Worm (Caenorhabditis elegans) whole organism, early embryonic: ENCODE data around the gene Y6G8.8.
"Not testable (repeated sequence)": the region's sequence is repeated elsewhere in the genome, so short reads cannot be mapped to it uniquely, and the experiment has no call there.

Experiments
- B0310.2 ChIP-seq: sonication (generic microtip); optimal IDR thresholded peaks from 2 replicates; lab custom pipeline; 2016; ENCODE audit warnings: mild to moderate bottlenecking, missing genetic modification characterization, missing compliant biosample characterization
- F13C5.2 ChIP-seq: sonication (generic microtip); optimal IDR thresholded peaks from 2 replicates; lab custom pipeline; 2017; ENCODE audit warnings: mild to moderate bottlenecking, missing genetic modification characterization, inconsistent platforms, missing compliant biosample characterization
- aly-1 ChIP-seq: sonication (generic microtip); optimal IDR thresholded peaks from 2 replicates; lab custom pipeline; 2016; ENCODE audit warnings: missing genetic modification characterization, missing compliant biosample characterization
- ama-1 ChIP-seq: fragments of 150-350 bp; optimal IDR thresholded peaks from 2 replicates; lab custom pipeline; 2014
- ceh-13 ChIP-seq: fragments of 200-800 bp; sonication (Bioruptor generic); optimal IDR thresholded peaks from 2 replicates; lab custom pipeline; 2018; ENCODE audit warnings: mild to moderate bottlenecking, missing genetic modification characterization, missing compliant biosample characterization
- ceh-36 ChIP-seq: sonication (generic microtip); optimal IDR thresholded peaks from 2 replicates; lab custom pipeline; 2016; ENCODE audit warnings: missing genetic modification characterization, inconsistent platforms, missing compliant biosample characterization
- ets-7 ChIP-seq: sonication (generic microtip); optimal IDR thresholded peaks from 2 replicates; lab custom pipeline; 2016; ENCODE audit warnings: missing genotype, missing genetic modification characterization, missing compliant biosample characterization
- flt-1 ChIP-seq: fragments of 200-800 bp; sonication (Bioruptor generic); IDR thresholded peaks from 2 replicates; pipeline ENCODE4 v1.3.6; 2022; ENCODE audit warnings: missing genetic modification characterization, missing compliant biosample characterization
- hmbx-1 ChIP-seq: sonication (generic microtip); optimal IDR thresholded peaks from 2 replicates; lab custom pipeline; 2016; ENCODE audit warnings: mild to moderate bottlenecking, missing genetic modification characterization, missing compliant biosample characterization
- hmg-4 ChIP-seq: fragments of 200-800 bp; sonication (Bioruptor generic); optimal IDR thresholded peaks from 2 replicates; lab custom pipeline; 2018; ENCODE audit warnings: mild to moderate bottlenecking, missing genetic modification characterization, missing compliant biosample characterization
- hnd-1 ChIP-seq: sonication (generic microtip); optimal IDR thresholded peaks from 2 replicates; lab custom pipeline; 2016; ENCODE audit warnings: missing genetic modification characterization, missing compliant biosample characterization
- pes-1 ChIP-seq: fragments of 200-800 bp; sonication (Bioruptor generic); IDR thresholded peaks from 2 replicates; pipeline ENCODE4 v1.3.6; 2022; ENCODE audit warnings: missing genetic modification reagents, missing genetic modification characterization, missing compliant biosample characterization
- scrt-1 ChIP-seq: fragments of 200-800 bp; sonication (Bioruptor generic); IDR thresholded peaks from 2 replicates; pipeline ENCODE4 v1.3.6; 2022; ENCODE audit warnings: missing genetic modification characterization, missing compliant biosample characterization
- sea-1 ChIP-seq: fragments of 200-800 bp; sonication (Bioruptor generic); conservative IDR thresholded peaks from 2 replicates; pipeline ENCODE4 v1.3.6; 2022; ENCODE audit warnings: missing genetic modification characterization, missing compliant biosample characterization
- tbx-11 ChIP-seq: fragments of 200-800 bp; sonication (Bioruptor generic); IDR thresholded peaks from 2 replicates; pipeline ENCODE4 v1.3.6; 2022; ENCODE audit warnings: missing genetic modification characterization, missing compliant biosample characterization
- tbx-37 ChIP-seq: fragments of 200-800 bp; sonication (Bioruptor generic); conservative IDR thresholded peaks from 2 replicates; pipeline ENCODE4 v1.3.6; 2022; ENCODE audit warnings: missing genetic modification reagents, missing genetic modification characterization, missing compliant biosample characterization
- tra-4 ChIP-seq: sonication (generic microtip); optimal IDR thresholded peaks from 2 replicates; lab custom pipeline; 2017; ENCODE audit warnings: missing genetic modification characterization, missing compliant biosample characterization

The Y6G8.8 gene

DNA sequence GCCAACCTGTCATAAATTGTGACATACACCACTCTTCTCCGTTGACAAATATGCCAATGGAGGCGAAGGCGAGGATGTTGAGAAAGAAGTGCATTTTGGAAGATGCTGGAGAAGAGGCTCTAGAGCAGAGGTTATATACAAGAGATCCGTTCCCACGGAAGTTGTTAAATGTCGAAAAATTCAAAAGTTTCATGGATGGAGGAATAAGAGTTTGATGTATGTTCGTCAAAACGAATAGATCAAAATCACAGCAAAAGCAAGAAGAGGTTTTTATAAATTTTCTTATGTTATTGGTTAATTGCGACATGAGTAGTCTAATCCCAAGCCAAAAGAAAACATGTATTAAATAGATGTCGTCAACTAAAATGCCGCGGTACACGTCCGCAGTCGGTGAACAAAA lies 9.9 kb upstream of the Y6G8.8 start, which contains the start of gene Y6G8.15:
Gene Y6G8.15, minus strand, starts transcription at position 101 of the 400 bp plus-strand sequence.
- TF ChIP-seq sea-1 (GFP tag; lab: Robert Waterston, UW); flt-1 (GFP tag; lab: Robert Waterston, UW); B0310.2: not testable (repeated sequence)

DNA sequence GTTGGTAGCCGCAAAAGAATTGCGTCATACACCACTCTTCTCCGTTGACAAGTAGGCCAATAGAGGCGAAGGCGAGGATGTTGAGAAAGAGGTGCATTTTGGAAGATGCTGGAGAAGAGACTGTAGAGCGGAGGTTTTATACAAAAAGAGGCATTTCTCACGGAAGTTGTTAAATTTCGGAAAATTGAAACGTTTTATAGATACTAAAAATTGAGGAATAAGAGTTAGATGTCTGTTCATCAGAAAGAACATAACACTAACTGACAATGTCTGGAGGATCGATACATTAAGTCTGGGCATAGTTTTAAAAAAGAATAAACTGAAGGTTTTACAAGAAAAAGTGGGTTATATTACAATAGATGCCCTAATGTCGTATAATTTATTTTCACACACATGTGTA lies 6.1 kb upstream of the Y6G8.8 start, which contains the start of gene Y6G8.14:
Gene Y6G8.14, minus strand, starts transcription at position 101 of the 400 bp plus-strand sequence.
- no peak for TF ChIP-seq scrt-1 (GFP tag; lab: Robert Waterston, UW)
- no peak for TF ChIP-seq tra-4 (tag; lab: Kevin White, UChicago)
- no peak for TF ChIP-seq aly-1 (tag; lab: Kevin White, UChicago)
- TF ChIP-seq ama-1, result no peak
- TF ChIP-seq hmbx-1 (tag; lab: Kevin White, UChicago), result no peak
- no peak for TF ChIP-seq ceh-13 (GFP tag; lab: Kevin White, UChicago)
- no peak for TF ChIP-seq F13C5.2 (tag; lab: Kevin White, UChicago)
- TF ChIP-seq flt-1 (GFP tag; lab: Robert Waterston, UW), result no peak

DNA sequence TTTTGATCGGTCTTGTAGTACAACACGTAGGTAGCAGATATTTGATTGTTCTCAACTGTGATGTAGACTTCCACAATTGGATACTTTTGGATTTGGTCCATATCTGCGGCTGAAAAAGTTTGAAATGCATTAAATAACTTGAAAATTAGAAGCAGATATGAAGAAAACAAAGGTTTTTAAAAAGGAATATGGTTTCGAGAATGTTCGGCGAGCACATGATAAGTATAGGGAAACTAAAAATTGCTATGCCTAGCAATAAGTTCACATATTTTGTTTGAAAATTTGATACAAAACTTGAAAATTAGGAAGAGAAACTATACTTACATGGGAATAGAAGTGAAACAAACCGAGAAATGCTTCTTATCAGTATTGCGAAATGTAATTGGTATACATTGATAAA lies 4.8 kb upstream of the Y6G8.8 start, which contains the start of gene Y6G8.5:
Gene Y6G8.5, minus strand, starts transcription at position 101 of the 400 bp plus-strand sequence.
- no peak for TF ChIP-seq ceh-13 (GFP tag; lab: Kevin White, UChicago)
- TF ChIP-seq B0310.2, result no peak
- TF ChIP-seq ets-7, result no peak
- no peak for TF ChIP-seq hmg-4 (GFP tag; lab: Kevin White, UChicago)
- TF ChIP-seq hmbx-1 (tag; lab: Kevin White, UChicago), result no peak
- no peak for TF ChIP-seq tbx-37 (GFP tag; lab: Robert Waterston, UW)

DNA sequence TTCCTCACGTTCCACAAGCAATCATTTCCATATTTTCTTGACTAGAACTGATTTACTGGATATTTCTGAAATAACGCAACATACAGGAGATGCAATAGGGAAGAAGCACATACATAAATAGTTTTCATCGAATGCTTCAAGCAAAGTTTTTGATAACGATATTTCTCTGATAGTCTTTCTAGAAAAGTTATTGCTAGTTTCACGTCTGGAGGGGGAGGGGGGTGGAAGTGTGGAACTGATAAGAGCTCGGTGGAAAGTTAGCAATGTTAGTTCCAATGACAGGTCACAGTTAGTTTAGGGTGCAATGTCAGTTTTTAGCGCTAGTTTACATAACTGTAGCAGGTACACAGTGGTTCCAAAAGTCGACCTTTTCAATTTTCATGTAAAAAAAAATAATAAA lies 3.6 kb upstream of the Y6G8.8 start, which contains the start of gene Y6G8.6:
Gene Y6G8.6, minus strand, starts transcription at position 98 of the 400 bp plus-strand sequence.
- TF ChIP-seq hmbx-1 (tag; lab: Kevin White, UChicago) (no peak), aly-1 (tag; lab: Kevin White, UChicago) (no peak), ceh-13 (GFP tag; lab: Kevin White, UChicago) (no peak)

DNA sequence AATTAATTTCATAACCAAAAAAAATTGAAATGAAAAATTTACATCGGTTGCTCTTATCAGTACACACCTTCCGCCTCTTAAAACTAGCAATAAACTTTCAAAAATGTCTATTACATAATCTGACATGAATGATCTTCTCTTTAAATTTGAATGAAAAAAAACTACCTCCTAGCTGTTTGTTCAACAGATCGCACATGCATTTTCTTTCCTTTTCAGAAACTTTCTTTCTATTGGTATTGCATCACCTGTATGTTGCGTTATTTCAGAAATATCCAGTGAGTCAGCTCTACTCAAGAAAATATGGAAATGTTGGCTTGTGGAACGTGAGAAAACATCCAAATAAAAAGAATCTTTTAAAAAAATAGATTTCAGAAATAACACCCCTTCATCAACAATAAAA lies 2.9 kb downstream of the Y6G8.8 start, which contains the start of gene F57G4.1:
Gene F57G4.1, plus strand, starts transcription at position 301 of the 400 bp plus-strand sequence.
- TF ChIP-seq scrt-1 (GFP tag; lab: Robert Waterston, UW) (no peak), tbx-11 (GFP tag; lab: Robert Waterston, UW) (no peak), flt-1 (GFP tag; lab: Robert Waterston, UW) (no peak), ets-7 (no peak), tra-4 (tag; lab: Kevin White, UChicago) (no peak), hnd-1 (tag; lab: Kevin White, UChicago) (no peak), sea-1 (GFP tag; lab: Robert Waterston, UW) (no peak), hmg-4 (GFP tag; lab: Kevin White, UChicago) (no peak), ama-1 (no peak), ceh-36 (tag; lab: Kevin White, UChicago) (no peak), B0310.2 (no peak), aly-1 (tag; lab: Kevin White, UChicago) (no peak), tbx-37 (GFP tag; lab: Robert Waterston, UW) (no peak), pes-1 (GFP tag; lab: Robert Waterston, UW) (no peak), F13C5.2 (tag; lab: Kevin White, UChicago) (no peak), ceh-13 (GFP tag; lab: Kevin White, UChicago) (no peak), hmbx-1 (tag; lab: Kevin White, UChicago) (no peak)

DNA sequence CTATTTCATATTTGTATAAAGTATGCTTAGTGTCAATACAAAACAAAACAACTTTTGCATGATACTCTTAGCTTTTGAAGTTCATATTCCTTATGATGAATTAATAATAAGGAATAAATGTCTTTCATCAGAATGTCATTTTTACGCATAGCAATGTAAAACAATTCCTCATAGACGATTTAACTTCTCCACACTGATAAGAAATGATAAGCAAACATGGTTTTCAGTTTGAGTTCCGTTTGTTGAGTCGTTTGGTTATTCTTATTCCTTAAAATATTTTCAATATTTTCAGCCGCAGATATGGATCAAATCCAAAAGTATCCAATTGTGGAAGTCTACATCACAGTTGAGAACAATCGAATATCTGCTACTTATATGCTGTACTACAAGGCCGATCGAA lies 4.5 kb downstream of the Y6G8.8 start, which contains the start of gene F57G4.11:
Gene F57G4.11, plus strand, starts transcription at position 301 of the 400 bp plus-strand sequence.
- TF ChIP-seq tra-4 (tag; lab: Kevin White, UChicago) (no peak), hmg-4 (GFP tag; lab: Kevin White, UChicago) (no peak), aly-1 (tag; lab: Kevin White, UChicago) (no peak), hmbx-1 (tag; lab: Kevin White, UChicago) (no peak), F13C5.2 (tag; lab: Kevin White, UChicago) (no peak), ets-7 (no peak)

DNA sequence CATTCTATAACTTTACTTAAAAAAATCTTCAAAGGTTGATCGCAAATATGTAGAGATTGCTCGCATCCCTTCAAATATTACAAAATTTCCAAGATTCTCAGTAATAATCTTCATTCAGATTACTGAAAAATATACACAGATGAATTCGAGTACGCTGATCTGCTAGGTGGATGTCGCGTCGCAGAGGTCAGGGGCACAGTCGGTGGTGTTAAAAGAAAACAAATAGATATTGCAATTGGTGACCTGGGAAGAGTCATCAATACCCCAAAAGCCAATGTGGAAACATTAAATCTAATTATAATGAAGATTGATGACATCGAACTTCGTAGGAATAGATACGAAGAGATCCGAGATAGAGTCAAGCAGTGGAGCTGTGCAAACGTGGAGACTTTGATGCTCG lies 8.2 kb downstream of the Y6G8.8 start, which contains the start of gene F57G4.10:
Gene F57G4.10, plus strand, starts transcription at position 301 of the 400 bp plus-strand sequence.
- TF ChIP-seq hmg-4 (GFP tag; lab: Kevin White, UChicago), result no peak
- no peak for TF ChIP-seq scrt-1 (GFP tag; lab: Robert Waterston, UW)
- TF ChIP-seq aly-1 (tag; lab: Kevin White, UChicago), result no peak
- TF ChIP-seq flt-1 (GFP tag; lab: Robert Waterston, UW), result no peak
- no peak for TF ChIP-seq F13C5.2 (tag; lab: Kevin White, UChicago)
- TF ChIP-seq ceh-13 (GFP tag; lab: Kevin White, UChicago), result no peak
- TF ChIP-seq tra-4 (tag; lab: Kevin White, UChicago), result no peak
- no peak for TF ChIP-seq B0310.2
- TF ChIP-seq hmbx-1 (tag; lab: Kevin White, UChicago), result no peak
- TF ChIP-seq tbx-11 (GFP tag; lab: Robert Waterston, UW), result no peak
- no peak for TF ChIP-seq tbx-37 (GFP tag; lab: Robert Waterston, UW)
- no peak for TF ChIP-seq ceh-36 (tag; lab: Kevin White, UChicago)
- no peak for TF ChIP-seq ets-7
- no peak for TF ChIP-seq ama-1
- no peak for TF ChIP-seq pes-1 (GFP tag; lab: Robert Waterston, UW)
- TF ChIP-seq sea-1 (GFP tag; lab: Robert Waterston, UW), result no peak
- no peak for TF ChIP-seq hnd-1 (tag; lab: Kevin White, UChicago)

DNA sequence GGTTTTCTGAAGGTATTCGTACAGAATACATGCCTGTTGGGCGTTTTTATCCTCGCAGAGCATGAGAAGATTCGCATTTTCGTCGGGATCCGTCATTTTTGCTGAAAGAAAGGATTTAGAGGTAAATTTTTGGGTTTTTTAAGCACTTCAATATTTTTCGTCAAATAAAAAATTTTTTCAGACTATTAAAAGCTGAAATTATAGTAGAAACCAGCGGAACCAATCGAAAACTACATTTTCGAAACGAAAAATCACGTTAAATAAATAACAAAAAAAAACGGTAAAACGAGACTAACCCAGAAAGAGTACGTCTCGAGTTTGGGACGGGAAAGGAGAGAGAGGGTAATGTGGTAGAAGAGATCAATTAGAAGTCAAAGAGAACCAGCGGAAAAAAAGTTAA lies 30.1 kb downstream of the Y6G8.8 start, which contains the start of gene fbxa-192:
Gene fbxa-192, minus strand, starts transcription at position 101 of the 400 bp plus-strand sequence.
- TF ChIP-seq F13C5.2 (tag; lab: Kevin White, UChicago) (no peak), ama-1 (no peak), hmbx-1 (tag; lab: Kevin White, UChicago) (no peak), ceh-13 (GFP tag; lab: Kevin White, UChicago) (no peak), aly-1 (tag; lab: Kevin White, UChicago) (no peak), ets-7 (no peak)
